Worm (Caenorhabditis elegans): Measurements from ENCODE around the gene srw-100.

Gene srw-100

ce11 chrV:1751449-1751848, 40.4 kb downstream of the srw-100 start, which contains the start of gene srh-199:
srh-199 (minus strand) TSS chrV:1751549.
- TF ChIP-seq mls-2 (tag; optimal IDR thresholded peaks at IDR 0.05) (no peak), bed-3 (GFP tag; optimal IDR thresholded peaks at IDR 0.05) (no peak), nhr-76 (tag; optimal IDR thresholded peaks at IDR 0.05) (no peak), blmp-1 (tag; optimal IDR thresholded peaks at IDR 0.05) (no peak), ceh-83 (GFP tag; optimal IDR thresholded peaks at IDR 0.05) (no peak), unc-120 (tag; optimal IDR thresholded peaks at IDR 0.05; ENCODE audit: poor library complexity, severe bottlenecking) (no peak), zip-8 (tag; optimal IDR thresholded peaks at IDR 0.05) (no peak), sem-2 (GFP tag; optimal IDR thresholded peaks at IDR 0.05) (no peak), unc-62 (GFP tag; optimal IDR thresholded peaks at IDR 0.05) (no peak), unc-39 (tag; optimal IDR thresholded peaks at IDR 0.05) (no peak), lin-13 (tag; optimal IDR thresholded peaks at IDR 0.05) (no peak), pha-4 (tag; optimal IDR thresholded peaks at IDR 0.05) (no peak), ceh-39 (tag; optimal IDR thresholded peaks at IDR 0.05) (no peak), drap-1 (GFP tag; optimal IDR thresholded peaks at IDR 0.05) (no peak), nhr-237 (tag; optimal IDR thresholded peaks at IDR 0.05) (no peak)

- TF ChIP-seq tbx-8 (GFP tag; optimal IDR thresholded peaks at IDR 0.05) (no peak), ham-2 (GFP tag; optimal IDR thresholded peaks at IDR 0.05) (no peak), lin-32 (GFP tag; optimal IDR thresholded peaks at IDR 0.05) (no peak), sptf-1 (tag; optimal IDR thresholded peaks at IDR 0.05) (no peak), lin-13 (tag; optimal IDR thresholded peaks at IDR 0.05) (no peak), nhr-2 (tag; optimal IDR thresholded peaks at IDR 0.05) (no peak), unc-120 (tag; optimal IDR thresholded peaks at IDR 0.05; ENCODE audit: poor library complexity, severe bottlenecking) (no peak), unc-62 (GFP tag; optimal IDR thresholded peaks at IDR 0.05) (no peak), ceh-39 (tag; optimal IDR thresholded peaks at IDR 0.05) (no peak), nhr-12 (tag; optimal IDR thresholded peaks at IDR 0.05) (no peak), cnd-1 (tag; optimal IDR thresholded peaks at IDR 0.05) (no peak), elt-3 (tag; optimal IDR thresholded peaks at IDR 0.05) (no peak), elt-1 (tag; optimal IDR thresholded peaks at IDR 0.05; ENCODE audit: borderline replicate concordance, insufficient read depth) (no peak), ceh-83 (GFP tag; optimal IDR thresholded peaks at IDR 0.05) (no peak), ztf-11 (tag; optimal IDR thresholded peaks at IDR 0.05) (no peak), mab-5 (tag; optimal IDR thresholded peaks at IDR 0.05) (no peak), ces-1 (GFP tag; optimal IDR thresholded peaks at IDR 0.05) (no peak), pha-4 (tag; optimal IDR thresholded peaks at IDR 0.05) (no peak)
Measured at ce11 chrV:1752496-1752895, 41.5 kb downstream of the srw-100 start, which contains the start of gene ZK697.1. ZK697.1 (plus strand) TSS chrV:1752796.

DNA sequence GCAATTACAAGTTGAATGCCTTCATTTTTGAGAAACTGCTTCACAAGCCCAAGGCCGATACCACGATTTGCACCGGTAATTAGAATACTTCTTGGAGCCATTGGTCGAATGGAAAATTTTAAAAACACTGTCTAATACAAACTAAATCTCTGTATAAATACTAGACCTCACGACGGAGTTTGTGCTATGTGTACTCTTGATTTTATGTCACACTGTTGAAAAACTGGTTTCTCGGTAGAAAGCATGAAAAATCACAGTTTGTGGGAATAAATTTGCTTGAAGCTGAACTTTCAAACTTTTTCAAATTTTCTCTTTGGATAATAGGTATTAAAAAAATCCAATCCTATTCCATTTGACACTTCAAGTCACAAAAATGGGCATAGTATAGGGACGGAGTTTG, 44.6 kb downstream of the srw-100 start, which contains the start of gene ZK697.14:
ZK697.14 (minus strand) TSS at position 101 of the 400 bp plus-strand sequence.
- TF ChIP-seq snpc-4 (tag; optimal IDR thresholded peaks at IDR 0.05) (no peak), sptf-1 (tag; optimal IDR thresholded peaks at IDR 0.05) (no peak), ces-1 (GFP tag; optimal IDR thresholded peaks at IDR 0.05) (no peak), elt-1 (tag; optimal IDR thresholded peaks at IDR 0.05; ENCODE audit: borderline replicate concordance, insufficient read depth) (no peak), lsy-2 (tag; optimal IDR thresholded peaks at IDR 0.05) (no peak), sem-2 (GFP tag; optimal IDR thresholded peaks at IDR 0.05) (no peak), elt-3 (tag; optimal IDR thresholded peaks at IDR 0.05) (no peak), ham-2 (GFP tag; optimal IDR thresholded peaks at IDR 0.05) (no peak), nhr-237 (tag; optimal IDR thresholded peaks at IDR 0.05) (no peak), M03D4.4 (tag; optimal IDR thresholded peaks at IDR 0.05) (no peak), hlh-1 (tag; optimal IDR thresholded peaks at IDR 0.05) (no peak), bed-3 (GFP tag; optimal IDR thresholded peaks at IDR 0.05) (no peak), nhr-12 (tag; optimal IDR thresholded peaks at IDR 0.05) (no peak), tbx-8 (GFP tag; optimal IDR thresholded peaks at IDR 0.05) (no peak)

ce11 chrV:1756099-1756498, 45.1 kb downstream of the srw-100 start:
- no peak for TF ChIP-seq nhr-2 (tag; optimal IDR thresholded peaks at IDR 0.05)

- TF ChIP-seq nhr-28 (tag; optimal IDR thresholded peaks at IDR 0.05), result no peak
- no peak for TF ChIP-seq ham-2 (GFP tag; optimal IDR thresholded peaks at IDR 0.05)
Measured at ce11 chrV:1756856-1757255, 45.8 kb downstream of the srw-100 start, which contains the start of gene clec-204. clec-204 (plus strand) TSS chrV:1757156.

Data from whole organism, mixed stage, embryonic.